Worm (Caenorhabditis elegans): ENCODE results near the gene ZK688.10.

ZK688.10 gene

DNA sequence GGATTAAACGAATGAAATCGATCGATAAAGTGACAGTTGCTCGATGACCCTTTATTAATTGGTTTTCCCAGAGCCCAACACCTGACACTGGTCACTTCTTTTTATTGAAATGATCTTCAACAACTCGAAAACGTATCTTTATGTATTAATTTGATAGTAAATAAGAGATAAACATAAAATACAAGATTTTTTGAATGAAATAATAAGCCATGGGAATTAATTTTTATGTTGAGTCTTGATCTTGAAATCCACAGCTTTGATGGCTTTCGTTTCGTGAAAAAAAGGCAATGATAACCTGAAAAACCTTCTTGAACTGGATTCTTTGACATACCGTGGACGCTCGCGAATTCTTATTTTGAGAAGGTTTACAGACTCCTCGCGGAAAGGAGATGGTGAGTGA is 10.7 kb upstream of the ZK688.10 start, which contains the start of gene pcp-5:
Gene pcp-5, minus strand, starts transcription at position 101 of the 400 bp plus-strand sequence.
- no peak for TF ChIP-seq ces-1 (GFP tag; optimal IDR thresholded peaks at IDR 0.05)
- TF ChIP-seq ham-2 (GFP tag; optimal IDR thresholded peaks at IDR 0.05) = no peak
- peak; percentile 28 for TF ChIP-seq unc-62 (GFP tag; optimal IDR thresholded peaks at IDR 0.05)
- TF ChIP-seq mls-2 (tag; optimal IDR thresholded peaks at IDR 0.05) = no peak
- no peak for TF ChIP-seq nhr-28 (tag; optimal IDR thresholded peaks at IDR 0.05)
- TF ChIP-seq ceh-39 (tag; optimal IDR thresholded peaks at IDR 0.05) = peak; percentile 45
- no peak for TF ChIP-seq sptf-1 (tag; optimal IDR thresholded peaks at IDR 0.05)
- TF ChIP-seq flh-1 (GFP tag; optimal IDR thresholded peaks at IDR 0.05) = no peak
- TF ChIP-seq snpc-4 (tag; optimal IDR thresholded peaks at IDR 0.05) = no peak
- peak; percentile 83 for TF ChIP-seq hlh-1 (tag; optimal IDR thresholded peaks at IDR 0.05)

DNA sequence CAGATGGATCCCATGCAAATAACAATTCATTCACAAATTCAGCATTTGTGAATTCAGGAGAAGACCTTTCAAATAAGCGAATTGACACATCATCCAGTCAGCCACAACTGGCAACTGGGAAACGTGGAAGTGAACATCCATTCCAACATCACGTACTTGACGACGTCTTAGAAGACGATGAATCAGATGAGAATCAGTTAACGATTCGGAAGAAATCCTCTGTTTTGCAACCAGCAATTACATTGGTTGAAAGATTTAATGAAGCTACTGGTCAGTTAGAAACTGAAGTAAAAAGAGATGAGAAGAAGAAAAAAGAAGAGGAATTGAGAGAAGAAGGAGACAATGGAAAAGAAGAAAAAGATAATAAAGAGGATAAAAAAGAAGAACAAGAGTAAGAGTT is 6.6 kb upstream of the ZK688.10 start:
- TF ChIP-seq cnd-1 (tag; optimal IDR thresholded peaks at IDR 0.05) (no peak), unc-62 (GFP tag; optimal IDR thresholded peaks at IDR 0.05) (no peak), ceh-39 (tag; optimal IDR thresholded peaks at IDR 0.05) (no peak), ztf-11 (tag; optimal IDR thresholded peaks at IDR 0.05) (no peak), blmp-1 (tag; optimal IDR thresholded peaks at IDR 0.05) (no peak), ham-2 (GFP tag; optimal IDR thresholded peaks at IDR 0.05) (no peak), sptf-1 (tag; optimal IDR thresholded peaks at IDR 0.05) (no peak), snpc-4 (tag; optimal IDR thresholded peaks at IDR 0.05) (no peak), nhr-2 (tag; optimal IDR thresholded peaks at IDR 0.05) (no peak)

DNA sequence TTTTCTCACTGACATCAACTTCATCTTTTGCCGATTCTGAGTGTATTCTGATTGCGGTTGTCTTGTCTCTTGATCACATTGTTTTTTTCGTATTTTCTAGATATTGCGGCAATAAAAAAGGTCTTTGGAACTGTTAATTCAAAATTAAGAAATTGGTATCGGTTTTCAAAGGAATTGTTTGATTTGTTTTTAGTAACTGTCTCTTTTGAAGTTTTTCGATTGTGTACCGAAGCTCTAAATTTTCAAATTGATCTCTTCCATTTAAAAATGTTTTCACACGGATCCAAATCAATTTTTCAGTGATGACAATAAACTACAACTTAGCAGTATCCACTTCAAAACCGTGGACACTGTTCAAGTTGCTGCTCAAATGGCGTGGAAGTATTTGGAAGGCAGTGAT is 3.9 kb upstream of the ZK688.10 start, which contains the start of gene best-24:
Gene best-24, plus strand, starts transcription at position 301 of the 400 bp plus-strand sequence.
- TF ChIP-seq bed-3 (GFP tag; optimal IDR thresholded peaks at IDR 0.05) = no peak
- TF ChIP-seq flh-1 (GFP tag; optimal IDR thresholded peaks at IDR 0.05) = no peak
- no peak for TF ChIP-seq unc-62 (GFP tag; optimal IDR thresholded peaks at IDR 0.05)
- TF ChIP-seq pha-4 (tag; optimal IDR thresholded peaks at IDR 0.05) = no peak
- TF ChIP-seq ztf-11 (tag; optimal IDR thresholded peaks at IDR 0.05) = no peak
- TF ChIP-seq nhr-28 (tag; optimal IDR thresholded peaks at IDR 0.05) = no peak
- TF ChIP-seq cnd-1 (tag; optimal IDR thresholded peaks at IDR 0.05) = no peak

DNA sequence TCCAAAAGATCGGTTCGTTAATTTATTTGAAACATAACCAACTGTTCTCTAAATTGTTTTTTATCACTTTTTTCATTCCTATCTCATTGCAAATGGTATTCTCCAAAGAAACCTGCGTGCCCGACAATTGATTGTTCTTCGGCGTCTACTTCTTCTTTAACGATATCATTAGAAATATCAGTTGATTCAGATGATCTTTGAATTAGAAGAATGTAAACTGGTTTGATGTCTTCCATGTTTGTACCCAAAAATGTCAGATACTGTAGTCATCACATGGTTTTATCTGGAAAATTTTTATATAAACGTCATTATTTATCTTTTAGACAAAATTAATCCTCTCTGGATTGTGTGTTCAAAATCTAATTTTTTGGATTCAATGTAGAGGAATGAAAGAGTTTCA is 908 bp upstream of the ZK688.10 start:
- TF ChIP-seq elt-3 (tag; optimal IDR thresholded peaks at IDR 0.05) = no peak
- no peak for TF ChIP-seq sem-2 (GFP tag; optimal IDR thresholded peaks at IDR 0.05)
- TF ChIP-seq nhr-2 (tag; optimal IDR thresholded peaks at IDR 0.05) = no peak
- TF ChIP-seq ceh-43 (GFP tag; optimal IDR thresholded peaks at IDR 0.05) = no peak
- TF ChIP-seq ceh-39 (tag; optimal IDR thresholded peaks at IDR 0.05) = no peak
- no peak for TF ChIP-seq lin-32 (GFP tag; optimal IDR thresholded peaks at IDR 0.05)
- no peak for TF ChIP-seq nhr-12 (tag; optimal IDR thresholded peaks at IDR 0.05)
- TF ChIP-seq elt-1 (tag; optimal IDR thresholded peaks at IDR 0.05; ENCODE audit: borderline replicate concordance, insufficient read depth) = no peak
- no peak for TF ChIP-seq M03D4.4 (tag; optimal IDR thresholded peaks at IDR 0.05)
- TF ChIP-seq mab-5 (tag; optimal IDR thresholded peaks at IDR 0.05) = no peak
- no peak for TF ChIP-seq ztf-11 (tag; optimal IDR thresholded peaks at IDR 0.05)
- no peak for TF ChIP-seq ceh-83 (GFP tag; optimal IDR thresholded peaks at IDR 0.05)
- no peak for TF ChIP-seq nhr-237 (tag; optimal IDR thresholded peaks at IDR 0.05)
- no peak for TF ChIP-seq mep-1 (tag; optimal IDR thresholded peaks at IDR 0.05)
- TF ChIP-seq lsy-2 (tag; optimal IDR thresholded peaks at IDR 0.05) = no peak

DNA sequence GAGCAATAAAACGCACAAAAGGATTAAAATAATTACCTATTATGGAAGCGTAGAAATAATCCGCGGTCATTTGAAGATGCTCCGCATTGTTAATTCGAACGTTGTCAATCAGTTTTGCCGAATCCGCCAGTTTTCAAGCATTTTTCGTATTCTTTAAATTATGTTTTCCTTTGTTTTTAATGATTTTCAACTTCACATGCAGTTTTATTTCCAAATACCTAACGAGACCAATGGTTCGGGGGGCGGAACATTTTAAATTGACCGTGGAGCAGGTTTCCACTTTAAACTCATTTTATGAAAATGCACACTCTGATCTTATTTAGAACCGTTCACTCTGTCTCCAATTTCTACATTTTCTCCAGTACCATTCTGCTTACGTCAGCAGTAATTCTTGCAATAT is 2.1 kb downstream of the ZK688.10 start, which contains the start of gene ZK688.4:
Gene ZK688.4, plus strand, starts transcription at position 301 of the 400 bp plus-strand sequence.
- TF ChIP-seq ham-2 (GFP tag; optimal IDR thresholded peaks at IDR 0.05) (no peak), mab-5 (tag; optimal IDR thresholded peaks at IDR 0.05) (no peak)

DNA sequence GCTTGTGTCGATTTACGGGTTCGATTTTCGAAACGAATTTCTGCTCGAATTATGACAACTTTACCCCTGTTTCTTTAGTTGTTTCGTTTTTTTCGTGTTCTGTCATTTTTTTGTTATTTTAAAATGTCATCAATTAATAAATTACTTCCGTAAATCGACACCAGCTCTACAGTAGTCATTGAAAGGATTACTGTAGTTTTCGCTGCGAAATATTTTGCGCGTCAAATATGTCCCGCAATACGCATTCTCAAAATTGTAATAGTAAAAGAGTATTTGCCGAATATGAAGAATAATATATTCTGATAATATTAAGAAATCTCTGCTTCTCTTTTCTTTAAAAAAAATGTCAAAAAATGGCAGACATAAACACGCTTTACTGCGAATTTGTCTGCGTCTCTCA is 3.6 kb downstream of the ZK688.10 start:
- TF ChIP-seq ceh-43 (GFP tag; optimal IDR thresholded peaks at IDR 0.05) = no peak
- no peak for TF ChIP-seq elt-1 (tag; optimal IDR thresholded peaks at IDR 0.05; ENCODE audit: borderline replicate concordance, insufficient read depth)
- no peak for TF ChIP-seq snpc-4 (tag; optimal IDR thresholded peaks at IDR 0.05)
- TF ChIP-seq unc-39 (tag; optimal IDR thresholded peaks at IDR 0.05) = no peak
- no peak for TF ChIP-seq nhr-237 (tag; optimal IDR thresholded peaks at IDR 0.05)
- no peak for TF ChIP-seq ztf-11 (tag; optimal IDR thresholded peaks at IDR 0.05)
- no peak for TF ChIP-seq lsy-2 (tag; optimal IDR thresholded peaks at IDR 0.05)
- no peak for TF ChIP-seq zip-8 (tag; optimal IDR thresholded peaks at IDR 0.05)
- no peak for TF ChIP-seq ceh-39 (tag; optimal IDR thresholded peaks at IDR 0.05)
- TF ChIP-seq ceh-83 (GFP tag; optimal IDR thresholded peaks at IDR 0.05) = no peak
